Fruit fly (Drosophila melanogaster) whole organism, embryonic: ENCODE results near the gene r-cup.
A peak's percentile ranks its signal among the peaks of the same experiment; 100 is the strongest.

Experiments
- Bgb ChIP-seq: fragments of 200-800 bp; sonication (Bioruptor generic); IDR thresholded peaks from 2 replicates; pipeline ENCODE4 v1.3.6; 2022; ENCODE audit warnings: missing biosample characterization, missing genetic modification characterization; ENCODE audit not compliant: partially characterized antibody
- C15 ChIP-seq: fragments of 200-800 bp; sonication (Bioruptor generic); IDR thresholded peaks from 3 replicates; pipeline ENCODE4 v1.3.6; 2022; ENCODE audit warnings: missing biosample characterization, missing genetic modification characterization
- CG11093 ChIP-seq: fragments of 200-800 bp; sonication (Bioruptor generic); IDR thresholded peaks from 3 replicates; pipeline ENCODE4 v1.3.6; 2022; ENCODE audit warnings: missing biosample characterization, missing genetic modification characterization
- CG11504 ChIP-seq: fragments of 200-800 bp; sonication (Bioruptor generic); optimal IDR thresholded peaks from 3 replicates; lab custom pipeline; 2019; ENCODE audit warnings: missing biosample characterization, mild to moderate bottlenecking, missing genetic modification characterization, moderate library complexity
- CG11696 ChIP-seq: fragments of 200-800 bp; sonication (Bioruptor generic); IDR thresholded peaks from 2 replicates; pipeline ENCODE4 v1.3.6; 2022; ENCODE audit warnings: missing biosample characterization, missing genetic modification characterization
- CG12071 ChIP-seq: fragments of 200-800 bp; sonication (Bioruptor generic); optimal IDR thresholded peaks from 3 replicates; lab custom pipeline; 2018; ENCODE audit warnings: missing biosample characterization, mild to moderate bottlenecking, missing genetic modification characterization
- CG13296 ChIP-seq: fragments of 200-800 bp; sonication (Bioruptor generic); optimal IDR thresholded peaks from 3 replicates; lab custom pipeline; 2018; ENCODE audit warnings: missing biosample characterization, mild to moderate bottlenecking, missing genetic modification characterization
- CG13775 ChIP-seq: fragments of 200-800 bp; sonication (Bioruptor generic); optimal IDR thresholded peaks from 3 replicates; lab custom pipeline; 2017; ENCODE audit warnings: missing biosample characterization, mild to moderate bottlenecking, missing genetic modification characterization
- CG14710 ChIP-seq: fragments of 200-800 bp; sonication (Bioruptor generic); optimal IDR thresholded peaks from 3 replicates; lab custom pipeline; 2019; ENCODE audit warnings: missing biosample characterization, mild to moderate bottlenecking, missing genetic modification characterization, moderate library complexity
- CG17359 ChIP-seq: fragments of 200-800 bp; sonication (Bioruptor generic); optimal IDR thresholded peaks from 3 replicates; lab custom pipeline; 2018; ENCODE audit warnings: missing biosample characterization, mild to moderate bottlenecking, missing genetic modification characterization, moderate library complexity
- CG33557 ChIP-seq: fragments of 200-800 bp; sonication (Bioruptor generic); optimal IDR thresholded peaks from 2 replicates; lab custom pipeline; 2019; ENCODE audit warnings: missing biosample characterization, mild to moderate bottlenecking, missing genetic modification characterization, moderate library complexity
- CG3838 ChIP-seq: fragments of 200-800 bp; sonication (Bioruptor generic); optimal IDR thresholded peaks from 3 replicates; lab custom pipeline; 2016; ENCODE audit warnings: missing biosample characterization, missing genetic modification characterization
- CG6175 ChIP-seq: fragments of 200-800 bp; sonication (Bioruptor generic); IDR thresholded peaks from 3 replicates; pipeline ENCODE4 v1.3.6; 2022; ENCODE audit warnings: missing biosample characterization, missing genetic modification characterization
- CG7271 ChIP-seq: fragments of 200-800 bp; sonication (Bioruptor generic); optimal IDR thresholded peaks from 2 replicates; lab custom pipeline; 2018; ENCODE audit warnings: missing biosample characterization, mild to moderate bottlenecking, missing genetic modification characterization, moderate library complexity
- CG9609 ChIP-seq: fragments of 200-800 bp; sonication (Bioruptor generic); optimal IDR thresholded peaks from 3 replicates; lab custom pipeline; 2016; ENCODE audit warnings: missing biosample characterization, missing genetic modification characterization
- CTCF ChIP-seq: fragments of 200-800 bp; sonication (Bioruptor generic); optimal IDR thresholded peaks from 2 replicates; lab custom pipeline; 2017; ENCODE audit warnings: missing biosample characterization, mild to moderate bottlenecking, missing genetic modification characterization, moderate library complexity
- Dek ChIP-seq: fragments of 200-800 bp; sonication (Bioruptor generic); optimal IDR thresholded peaks from 3 replicates; lab custom pipeline; 2019; ENCODE audit warnings: missing biosample characterization, mild to moderate bottlenecking, missing genetic modification characterization, moderate library complexity
- Ets65A ChIP-seq: fragments of 200-800 bp; sonication (Bioruptor generic); peaks from one replicate; lab custom pipeline; 2016; ENCODE audit warnings: missing biosample characterization, missing genetic modification characterization
- Ets97D ChIP-seq: fragments of 200-800 bp; sonication (Bioruptor generic); optimal IDR thresholded peaks from 3 replicates; lab custom pipeline; 2016; ENCODE audit warnings: missing biosample characterization, missing genetic modification characterization
- Fer2 ChIP-seq: fragments of 200-800 bp; sonication (Bioruptor generic); optimal IDR thresholded peaks from 2 replicates; lab custom pipeline; 2018; ENCODE audit warnings: missing biosample characterization, mild to moderate bottlenecking, missing genetic modification characterization, moderate library complexity
- Fer3 ChIP-seq: fragments of 200-800 bp; sonication (Bioruptor generic); optimal IDR thresholded peaks from 2 replicates; lab custom pipeline; 2018; ENCODE audit warnings: missing biosample characterization, mild to moderate bottlenecking, missing genetic modification characterization, moderate library complexity
- GATAe ChIP-seq: fragments of 200-800 bp; sonication (Bioruptor generic); conservative IDR thresholded peaks from 2 replicates; pipeline ENCODE4 v1.3.6; 2022; ENCODE audit warnings: missing biosample characterization, missing genetic modification characterization
- HLH4C ChIP-seq: fragments of 200-800 bp; sonication (Bioruptor generic); IDR thresholded peaks from 3 replicates; pipeline ENCODE4 v1.3.6; 2022; ENCODE audit warnings: missing biosample characterization, missing genetic modification characterization; ENCODE audit not compliant: partially characterized antibody
- HLHmδ ChIP-seq: fragments of 200-800 bp; sonication (Bioruptor generic); optimal IDR thresholded peaks from 2 replicates; lab custom pipeline; 2018; ENCODE audit warnings: missing biosample characterization, mild to moderate bottlenecking, missing genetic modification characterization, moderate library complexity
- Hsf ChIP-seq: fragments of 200-800 bp; sonication (Bioruptor generic); optimal IDR thresholded peaks from 3 replicates; lab custom pipeline; 2016; ENCODE audit warnings: missing biosample characterization, missing genetic modification characterization
- Pdp1 ChIP-seq, 2 experiments: fragments of 200-800 bp; sonication (Bioruptor generic); optimal IDR thresholded peaks; 3 replicates each; lab custom pipeline; 2016; ENCODE audit warnings: missing biosample characterization in 2 of 2, missing genetic modification characterization in 2 of 2, mild to moderate bottlenecking in 1 of 2, moderate library complexity in 1 of 2
- Ptx1 ChIP-seq: fragments of 200-800 bp; sonication (Bioruptor generic); IDR thresholded peaks from 2 replicates; pipeline ENCODE4 v1.3.6; 2022; ENCODE audit warnings: missing biosample characterization, missing genetic modification characterization
- aop ChIP-seq: fragments of 200-800 bp; sonication (Bioruptor generic); IDR thresholded peaks from 2 replicates; pipeline ENCODE4 v1.3.6; 2022; ENCODE audit warnings: missing biosample characterization, missing genetic modification characterization
- ci ChIP-seq: fragments of 200-800 bp; sonication (Bioruptor generic); IDR thresholded peaks from 3 replicates; pipeline ENCODE4 v1.3.6; 2022; ENCODE audit warnings: missing biosample characterization, missing genetic modification characterization
- crol ChIP-seq: fragments of 200-800 bp; sonication (Bioruptor generic); IDR thresholded peaks from 2 replicates; pipeline ENCODE4 v1.3.6; 2022; ENCODE audit warnings: missing biosample characterization, missing genetic modification characterization
- dan ChIP-seq: fragments of 200-800 bp; sonication (Bioruptor generic); IDR thresholded peaks from 2 replicates; pipeline ENCODE4 v1.3.6; 2022; ENCODE audit warnings: missing biosample characterization, missing genetic modification characterization
- fd3F ChIP-seq: fragments of 200-800 bp; sonication (Bioruptor generic); optimal IDR thresholded peaks from 2 replicates; lab custom pipeline; 2018; ENCODE audit warnings: missing biosample characterization, mild to moderate bottlenecking, missing genetic modification characterization, moderate library complexity
- fd64A ChIP-seq: fragments of 200-800 bp; sonication (Bioruptor generic); optimal IDR thresholded peaks from 3 replicates; lab custom pipeline; 2018; ENCODE audit warnings: missing biosample characterization, mild to moderate bottlenecking, missing genetic modification characterization
- fu2 ChIP-seq: fragments of 200-800 bp; sonication (Bioruptor generic); optimal IDR thresholded peaks from 2 replicates; lab custom pipeline; 2016; ENCODE audit warnings: missing biosample characterization, missing genetic modification characterization
- gfzf ChIP-seq: fragments of 200-800 bp; sonication (Bioruptor generic); optimal IDR thresholded peaks from 2 replicates; lab custom pipeline; 2016; ENCODE audit warnings: missing biosample characterization, mild to moderate bottlenecking, missing genetic modification characterization, moderate library complexity
- gro ChIP-seq: fragments of 200-800 bp; sonication (Bioruptor generic); optimal IDR thresholded peaks from 2 replicates; lab custom pipeline; 2016; ENCODE audit warnings: missing biosample characterization, missing genetic modification characterization
- h ChIP-seq: fragments of >200 bp; optimal IDR thresholded peaks from 2 replicates; lab custom pipeline; 2017
- ham ChIP-seq: fragments of 200-800 bp; sonication (Bioruptor generic); IDR thresholded peaks from 2 replicates; pipeline ENCODE4 v1.3.6; 2022; ENCODE audit warnings: missing biosample characterization, missing genetic modification characterization
- her ChIP-seq: fragments of 200-800 bp; sonication (Bioruptor generic); optimal IDR thresholded peaks from 2 replicates; lab custom pipeline; 2016; ENCODE audit warnings: missing biosample characterization, missing genetic modification characterization
- lov ChIP-seq, 2 experiments: fragments of 200-800 bp in 1 of 2; fragments of >200 bp in 1 of 2; sonication (Bioruptor generic) in 1 of 2; IDR thresholded peaks in 1 of 2; optimal IDR thresholded peaks in 1 of 2; 2 replicates in 1 of 2; 3 replicates in 1 of 2; pipeline versions ENCODE4 v1.3.6 to Lab custom; 2017 to 2022; ENCODE audit warnings: missing biosample characterization in 1 of 2, missing genetic modification characterization in 1 of 2
- nerfin-2 ChIP-seq: fragments of 200-800 bp; sonication (Bioruptor generic); IDR thresholded peaks from 2 replicates; pipeline ENCODE4 v1.3.6; 2022; ENCODE audit warnings: missing biosample characterization, missing genetic modification characterization; ENCODE audit not compliant: partially characterized antibody
- oc ChIP-seq: fragments of 200-800 bp; sonication (Bioruptor generic); optimal IDR thresholded peaks from 2 replicates; lab custom pipeline; 2018; ENCODE audit warnings: missing biosample characterization, mild to moderate bottlenecking, missing genetic modification characterization, moderate library complexity
- onecut ChIP-seq: fragments of 200-800 bp; sonication (Bioruptor generic); IDR thresholded peaks from 2 replicates; pipeline ENCODE4 v1.3.6; 2022; ENCODE audit warnings: missing biosample characterization, missing genetic modification characterization
- pb ChIP-seq: fragments of 200-800 bp; sonication (Bioruptor generic); optimal IDR thresholded peaks from 3 replicates; lab custom pipeline; 2016; ENCODE audit warnings: missing biosample characterization, missing genetic modification characterization
- row ChIP-seq: fragments of 200-800 bp; sonication (Bioruptor generic); IDR thresholded peaks from 3 replicates; pipeline ENCODE4 v1.3.6; 2022; ENCODE audit warnings: missing biosample characterization, missing genetic modification characterization
- tap ChIP-seq: fragments of 200-800 bp; optimal IDR thresholded peaks from 3 replicates; lab custom pipeline; 2019; ENCODE audit warnings: missing biosample characterization, mild to moderate bottlenecking, missing genetic modification characterization, moderate library complexity
- ttk ChIP-seq: fragments of 200-800 bp; sonication (Bioruptor generic); IDR thresholded peaks from 2 replicates; pipeline ENCODE4 v2.1.2; 2022; ENCODE audit warnings: missing biosample characterization, missing genetic modification characterization
- wek ChIP-seq: fragments of 200-800 bp; sonication (Bioruptor generic); optimal IDR thresholded peaks from 3 replicates; lab custom pipeline; 2018; ENCODE audit warnings: missing biosample characterization, mild to moderate bottlenecking, missing genetic modification characterization, moderate library complexity
- zen ChIP-seq: fragments of 200-800 bp; sonication (Bioruptor generic); optimal IDR thresholded peaks from 3 replicates; lab custom pipeline; 2018; ENCODE audit warnings: missing biosample characterization, mild to moderate bottlenecking, missing genetic modification characterization, moderate library complexity

Gene r-cup

dm6 chrX:21042638-21043513 lies 17.2 kb upstream of the r-cup start (continued):
- TF ChIP-seq CG17359 (tag; lab: Kevin White, UChicago) (peak; percentile 93), pb (GFP tag; lab: Kevin White, UChicago) (no peak), her (GFP tag; lab: Kevin White, UChicago) (no peak), Ptx1 (GFP tag; lab: Robert Waterston, UW) (peak; percentile 93), CG11504 (tag; lab: Kevin White, UChicago) (peak; percentile 92), CG13775 (GFP tag; lab: Kevin White, UChicago) (peak; percentile 83), Dek (tag; lab: Kevin White, UChicago) (peak; percentile 90), CG33557 (GFP tag; lab: Kevin White, UChicago) (peak; percentile 69), nerfin-2 (GFP tag; lab: Robert Waterston, UW) (no peak), wek (GFP tag; lab: Kevin White, UChicago) (peak; percentile 68), fd3F (GFP tag; lab: Kevin White, UChicago) (peak; percentile 84), CG7271 (peak; percentile 71), gro (GFP tag; lab: Kevin White, UChicago) (peak; percentile 5), gfzf (GFP tag; lab: Kevin White, UChicago) (no peak), CG11093 (peak; percentile 78; the same call in 2 of the 3 replicates), fu2 (no peak), GATAe (GFP tag; lab: Robert Waterston, UW) (peak; percentile 26; the same call in 1 of the 2 replicates), tap (tag; lab: Kevin White, UChicago) (peak; percentile 93), C15 (GFP tag; lab: Robert Waterston, UW) (peak; percentile 76; the same call in 2 of the 3 replicates), CG12071 (peak; percentile 73), HLH4C (GFP tag; lab: Robert Waterston, UW) (no peak), lov (optimal IDR thresholded peaks at IDR 0.05; lab: Kevin White, UChicago) (no peak), lov (GFP tag; IDR thresholded peaks at IDR 0.05; lab: Robert Waterston, UW) (peak; percentile 85), zen (tag; lab: Kevin White, UChicago) (peak; percentile 85), CG11696 (GFP tag; lab: Robert Waterston, UW) (peak; percentile 98), row (GFP tag; lab: Robert Waterston, UW) (peak; percentile 97), Ets65A (peak; percentile 77), Hsf (GFP tag; lab: Kevin White, UChicago) (peak; percentile 32), CG13296 (GFP tag; lab: Kevin White, UChicago) (peak; percentile 92), CTCF (peak; percentile 61), crol (GFP tag; lab: Robert Waterston, UW) (peak; percentile 91), CG3838 (peak; percentile 31), Fer3 (tag; lab: Kevin White, UChicago) (peak; percentile 93), Bgb (GFP tag; lab: Robert Waterston, UW) (no peak; the same call in 1 of the 2 replicates), CG6175 (GFP tag; lab: Robert Waterston, UW) (peak; percentile 75; the same call in 2 of the 3 replicates), ham (GFP tag; lab: Robert Waterston, UW) (no peak), onecut (GFP tag; lab: Robert Waterston, UW) (peak; percentile 79), ci (GFP tag; lab: Robert Waterston, UW) (peak; percentile 95), oc (tag; lab: Kevin White, UChicago) (peak; percentile 92), CG14710 (tag; lab: Kevin White, UChicago) (peak; percentile 84), fd64A (GFP tag; lab: Kevin White, UChicago) (peak; percentile 67), Ets97D (GFP tag; lab: Kevin White, UChicago) (no peak), Pdp1 (GFP tag; optimal IDR thresholded peaks at IDR 0.05; lab: Kevin White, UChicago) (peak in 1 of 2 experiments; percentile 28), Fer2 (tag; lab: Kevin White, UChicago) (peak; percentile 78), ttk (GFP tag; lab: Robert Waterston, UW) (peak; percentile 84), h (lab: Kevin White, UChicago) (no peak), HLHmδ (no peak), CG9609 (GFP tag; lab: Kevin White, UChicago) (no peak), dan (GFP tag; lab: Robert Waterston, UW) (no peak), aop (GFP tag; lab: Robert Waterston, UW) (peak; percentile 66; the same call in 1 of the 2 replicates)
